Worm (Caenorhabditis elegans) whole organism, dauer: ENCODE data around the gene T25C12.3.

Source experiments
- unc-62 ChIP-seq: sonication (generic microtip); optimal IDR thresholded peaks from 2 replicates; lab custom pipeline; 2017; ENCODE audit warnings: missing biosample characterization, missing genetic modification reagents, missing genetic modification characterization

T25C12.3 gene

DNA sequence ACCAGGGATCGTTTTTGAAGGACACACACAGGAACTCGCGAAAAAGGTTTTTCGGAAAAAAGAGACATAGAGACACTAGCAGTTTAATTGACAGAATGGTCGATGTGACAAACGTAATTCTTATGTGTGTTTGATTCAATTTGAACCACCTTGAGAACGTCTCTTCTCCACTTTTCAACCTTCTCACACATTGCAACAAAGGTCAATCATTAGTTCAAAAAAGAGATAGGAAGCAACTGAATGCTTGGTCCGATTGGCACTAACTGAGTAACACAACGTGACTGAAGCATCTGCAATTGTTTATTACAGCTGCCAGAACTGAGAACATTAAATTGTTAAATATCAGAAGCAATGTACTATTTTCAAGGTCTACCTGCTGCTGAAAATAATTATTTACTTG is 37.7 kb downstream of the T25C12.3 start:
- TF ChIP-seq unc-62 (GFP tag; lab: Kevin White, UChicago) = no peak

DNA sequence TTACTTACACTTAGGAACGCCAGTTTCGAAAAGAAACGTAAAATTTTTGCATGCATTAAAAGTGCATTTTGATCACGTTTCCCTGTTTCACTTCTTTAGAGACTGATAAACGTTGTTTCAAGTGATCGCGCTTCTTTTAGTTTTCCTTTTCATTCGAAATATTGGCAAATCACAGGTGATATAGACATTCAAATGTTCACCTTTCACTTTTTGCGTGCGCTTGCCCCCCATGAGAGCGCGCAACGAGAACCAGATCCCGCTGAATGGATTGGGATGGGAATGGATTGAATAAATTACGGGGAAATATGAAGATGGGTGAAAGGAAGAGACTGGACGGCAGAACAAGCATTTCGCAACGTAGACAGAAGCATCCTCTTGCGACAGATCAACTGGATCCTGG is 38.3 kb downstream of the T25C12.3 start:
- TF ChIP-seq unc-62 (GFP tag; lab: Kevin White, UChicago) = no peak

DNA sequence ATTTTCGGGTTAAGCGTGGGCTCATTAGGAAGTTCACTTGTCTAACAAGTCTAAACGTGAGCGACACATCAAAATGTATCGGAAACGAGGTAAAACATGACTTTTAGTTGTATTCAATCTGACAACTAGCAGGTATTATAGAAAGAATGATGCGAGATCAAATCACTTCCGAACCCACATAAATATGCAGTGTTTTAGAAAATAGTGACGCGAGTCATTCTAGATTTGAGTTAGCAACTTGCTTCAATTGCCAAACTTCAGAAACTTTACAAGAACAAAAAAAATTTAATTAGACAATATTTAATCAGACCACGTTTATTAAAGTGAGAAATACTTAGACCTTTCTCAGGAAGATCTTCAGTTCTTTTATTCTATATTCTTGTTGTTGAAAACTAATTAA is 43.1 kb downstream of the T25C12.3 start:
- no peak for TF ChIP-seq unc-62 (GFP tag; lab: Kevin White, UChicago)

DNA sequence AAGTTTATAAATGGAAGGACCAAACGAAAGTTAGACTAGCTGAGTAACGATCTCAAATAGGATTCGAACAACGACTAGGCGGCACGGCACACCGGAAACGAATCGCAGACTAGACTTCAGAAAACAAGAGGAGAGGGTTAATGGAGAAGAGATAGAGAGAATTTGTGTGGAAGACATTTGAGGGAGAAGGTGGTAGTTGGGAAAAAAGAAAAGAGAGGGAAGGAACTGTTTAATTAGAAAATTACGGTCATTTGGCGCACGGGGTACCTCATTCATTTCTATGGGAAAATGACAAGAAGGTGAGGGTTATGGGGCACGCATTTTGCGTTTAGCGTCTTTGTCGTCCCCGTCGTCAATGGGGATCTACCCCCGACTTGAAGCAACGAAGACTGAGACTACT is 45.6 kb downstream of the T25C12.3 start, which contains the start of gene F48C5.2:
Gene F48C5.2, minus strand, starts transcription at position 101 of the 400 bp plus-strand sequence.
- TF ChIP-seq unc-62 (GFP tag; lab: Kevin White, UChicago) = no peak

DNA sequence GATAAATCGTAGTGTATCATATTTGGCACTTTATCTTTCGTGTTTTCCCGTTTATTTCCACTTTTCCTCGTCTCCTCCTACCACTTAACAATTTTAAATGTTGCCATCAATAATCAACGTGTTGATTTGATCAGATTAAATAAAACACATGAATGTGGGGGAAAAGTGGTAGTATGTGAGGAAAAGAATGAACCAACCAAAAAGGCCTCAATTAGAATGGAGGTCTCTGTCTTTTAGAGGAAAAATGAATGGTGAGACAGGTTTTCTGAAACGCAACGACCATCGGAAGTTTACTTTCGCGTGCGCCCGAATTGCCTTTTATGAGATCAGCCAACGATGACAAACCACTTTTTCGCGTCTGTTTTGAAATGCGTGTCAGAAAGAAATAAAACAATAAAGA is 47.5 kb downstream of the T25C12.3 start:
- TF ChIP-seq unc-62 (GFP tag; lab: Kevin White, UChicago) = no peak

DNA sequence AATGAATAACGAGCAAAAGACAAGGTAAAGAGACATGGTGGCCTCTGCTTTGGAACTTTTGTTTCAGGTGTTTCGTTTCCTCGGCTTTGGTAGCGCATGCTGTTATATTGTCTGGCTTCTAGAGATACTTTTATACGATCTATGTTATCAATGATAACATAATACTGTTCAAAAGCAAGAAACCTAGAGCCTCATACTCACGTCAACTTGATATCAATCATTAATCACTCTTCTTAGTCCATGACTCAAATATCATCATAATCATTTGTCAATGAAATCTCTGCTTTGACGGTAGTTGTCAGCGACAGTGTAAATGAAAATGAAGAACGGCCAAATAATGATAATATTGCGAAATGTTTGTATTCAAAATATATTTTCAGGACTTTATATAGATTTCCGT is 49.5 kb downstream of the T25C12.3 start:
- no peak for TF ChIP-seq unc-62 (GFP tag; lab: Kevin White, UChicago)

DNA sequence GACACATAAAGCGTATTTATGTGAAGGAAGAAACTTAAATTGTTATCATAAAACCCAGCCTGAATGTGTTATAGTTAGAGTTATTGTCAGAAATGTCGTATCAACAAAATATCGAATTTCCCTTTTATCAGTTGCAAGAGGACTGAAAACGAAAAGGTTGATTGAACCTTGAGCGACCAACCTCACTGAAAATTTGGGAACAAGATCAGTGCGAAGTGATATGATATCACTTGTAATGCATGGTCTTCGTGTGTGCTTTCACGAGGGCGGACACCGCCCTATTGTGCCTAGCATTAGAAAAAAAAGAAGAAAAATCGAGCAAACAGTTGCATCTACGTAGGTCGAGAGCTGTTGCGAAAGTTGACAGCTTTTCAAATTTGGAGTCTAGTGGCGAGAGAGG is 52.1 kb downstream of the T25C12.3 start:
- TF ChIP-seq unc-62 (GFP tag; lab: Kevin White, UChicago) = no peak

DNA sequence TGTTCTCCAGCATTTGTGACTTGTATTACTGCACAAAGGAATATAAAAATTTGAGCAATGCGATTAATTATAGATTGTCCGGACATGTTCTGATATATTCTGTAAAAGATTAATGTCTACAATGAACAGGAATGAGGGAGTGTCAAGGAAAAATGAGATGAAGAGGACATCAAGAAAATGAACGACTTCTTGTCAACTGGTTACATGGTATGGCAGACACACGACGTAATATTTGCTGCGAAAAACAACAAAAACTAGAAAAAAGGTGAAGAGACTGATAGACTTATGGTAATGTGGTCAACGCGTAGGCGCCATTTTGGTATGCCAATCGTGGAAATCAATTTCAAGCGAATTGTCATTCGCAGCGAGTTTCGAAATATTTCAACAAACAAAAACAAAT is 53.3 kb downstream of the T25C12.3 start, which contains the start of gene igeg-2:
Gene igeg-2, minus strand, starts transcription at position 101 of the 400 bp plus-strand sequence.
- TF ChIP-seq unc-62 (GFP tag; lab: Kevin White, UChicago) = no peak
